4 fruit fly cellular contexts compared by ENCODE assay signal in genomic region chr3L:22455953-22456488, dm6.
TF ChIP-seq lines count a peak whose summit lies in the region.

No protein-coding gene starts in this region.

- TF ChIP-seq CTCF in whole organism, embryonic (GFP tag; optimal IDR thresholded peaks at IDR 0.05; lab: Kevin White, UChicago): no peak

TF ChIP-seq in Kc167, 6 proteins besides CTCF, POLR2A, EP300 and RAD21:
- TF ChIP-seq insv (optimal IDR thresholded peaks at IDR 0.05; lab: Kevin White, UChicago) (peak; percentile 26), h (optimal IDR thresholded peaks at IDR 0.05; lab: Kevin White, UChicago) (no peak)
TF ChIP-seq in Kc167: peak in this region for 1.

TF ChIP-seq in whole organism, embryonic, 481 proteins besides CTCF, POLR2A, EP300 and RAD21 (continues in another document):
- TF ChIP-seq CG8290 (GFP tag; optimal IDR thresholded peaks at IDR 0.05; lab: Kevin White, UChicago) (no peak), CG8290 (tag; optimal IDR thresholded peaks at IDR 0.05; lab: Kevin White, UChicago) (peak in 1 of 2 experiments; percentile 48), wek (GFP tag; optimal IDR thresholded peaks at IDR 0.05; lab: Kevin White, UChicago) (no peak), sd (tag; optimal IDR thresholded peaks at IDR 0.05; lab: Kevin White, UChicago) (peak; percentile 13), sr (GFP tag; IDR thresholded peaks at IDR 0.05; lab: Robert Waterston, UW) (0 out of 3 replicates have a peak, but pooled peaks have one; percentile 9), Max (GFP tag; optimal IDR thresholded peaks at IDR 0.05; lab: Kevin White, UChicago) (no peak), Atf6 (GFP tag; IDR thresholded peaks at IDR 0.05; lab: Robert Waterston, UW) (no peak), CG2199 (GFP tag; IDR thresholded peaks at IDR 0.05; lab: Robert Waterston, UW) (no peak), inv (GFP tag; IDR thresholded peaks at IDR 0.05; lab: Robert Waterston, UW; ENCODE audit: partially characterized antibody) (no peak), CG17568 (GFP tag; optimal IDR thresholded peaks at IDR 0.05; lab: Kevin White, UChicago) (no peak), lola (GFP tag; optimal IDR thresholded peaks at IDR 0.05; lab: Kevin White, UChicago) (peak in 1 of 3 experiments; percentile 14), CG5180 (GFP tag; optimal IDR thresholded peaks at IDR 0.05; lab: Kevin White, UChicago) (no peak), ssp (GFP tag; IDR thresholded peaks at IDR 0.05; lab: Robert Waterston, UW) (no peak), HmgZ (tag; optimal IDR thresholded peaks at IDR 0.05; lab: Kevin White, UChicago) (peak; percentile 29), CG17612 (GFP tag; IDR thresholded peaks at IDR 0.05; lab: Robert Waterston, UW) (peak; percentile 34; the same call in 1 of the 2 replicates), CG10366 (GFP tag; IDR thresholded peaks at IDR 0.05; lab: Robert Waterston, UW) (no peak), Oaz (GFP tag; IDR thresholded peaks at IDR 0.05; lab: Robert Waterston, UW) (no peak), Nf-YC (tag; optimal IDR thresholded peaks at IDR 0.05; lab: Kevin White, UChicago) (peak; percentile 31), CG8478 (optimal IDR thresholded peaks at IDR 0.05; lab: Kevin White, UChicago) (peak; percentile 74), kay (GFP tag; optimal IDR thresholded peaks at IDR 0.05; lab: Kevin White, UChicago) (peak; percentile 23), CkIIα-i1 (GFP tag; IDR thresholded peaks at IDR 0.05; lab: Robert Waterston, UW) (no peak), CG10565 (GFP tag; optimal IDR thresholded peaks at IDR 0.05; lab: Kevin White, UChicago) (no peak), kni (GFP tag; optimal IDR thresholded peaks at IDR 0.05; lab: Kevin White, UChicago) (no peak), Hr78 (GFP tag; optimal IDR thresholded peaks at IDR 0.05; lab: Kevin White, UChicago) (peak in 1 of 2 experiments; percentile 13), CG2129 (GFP tag; IDR thresholded peaks at IDR 0.05; lab: Robert Waterston, UW; ENCODE audit: partially characterized antibody) (no peak), gcm2 (GFP tag; optimal IDR thresholded peaks at IDR 0.05; lab: Kevin White, UChicago) (no peak), Nf-YB (GFP tag; optimal IDR thresholded peaks at IDR 0.05; lab: Kevin White, UChicago) (peak; percentile 25), lilli (GFP tag; optimal IDR thresholded peaks at IDR 0.05; lab: Kevin White, UChicago) (no peak), Med (GFP tag; lab: Kevin White, UChicago) (peak; percentile 25), Blimp-1 (GFP tag; optimal IDR thresholded peaks at IDR 0.05; lab: Kevin White, UChicago) (peak; percentile 75)

TF ChIP-seq in whole organism, prepupa, 60 proteins besides CTCF, POLR2A, EP300 and RAD21:
- peak; percentile 96 for TF ChIP-seq dsx (GFP tag; optimal IDR thresholded peaks at IDR 0.05; lab: Kevin White, UChicago; ENCODE audit: poor library complexity, severe bottlenecking)
- TF ChIP-seq topi (GFP tag; optimal IDR thresholded peaks at IDR 0.05; lab: Kevin White, UChicago): no peak

TF ChIP-seq in whole organism, wandering third instar larva, 38 proteins besides CTCF, POLR2A, EP300 and RAD21:
- no peak for TF ChIP-seq Hnf4 (GFP tag; optimal IDR thresholded peaks at IDR 0.05; lab: Kevin White, UChicago)
- TF ChIP-seq Myc (optimal IDR thresholded peaks at IDR 0.05; lab: Kevin White, UChicago): peak; percentile 95
- TF ChIP-seq Hr78 (GFP tag; optimal IDR thresholded peaks at IDR 0.05; lab: Kevin White, UChicago): peak; percentile 31
- TF ChIP-seq N (GFP tag; optimal IDR thresholded peaks at IDR 0.05; lab: Kevin White, UChicago): peak; percentile 90
- peak; percentile 38 for TF ChIP-seq lola (GFP tag; optimal IDR thresholded peaks at IDR 0.05; lab: Kevin White, UChicago)
- TF ChIP-seq Rel (GFP tag; optimal IDR thresholded peaks at IDR 0.05; lab: Kevin White, UChicago): no peak
- no peak for TF ChIP-seq Rel (tag; optimal IDR thresholded peaks at IDR 0.05; lab: Kevin White, UChicago)
TF ChIP-seq in whole organism, wandering third instar larva: peak in this region for 4.
